Fruit fly (Drosophila melanogaster) whole organism, prepupa: Measurements from ENCODE around the gene CG16852.

Experiments used
- CG10669 ChIP-seq: fragments of 200-800 bp; sonication (Bioruptor generic); optimal IDR thresholded peaks from 3 replicates; lab custom pipeline; 2018; ENCODE audit warnings: missing biosample characterization, mild to moderate bottlenecking, missing genetic modification characterization, moderate library complexity
- CG11294 ChIP-seq: fragments of 200-800 bp; sonication (Bioruptor generic); IDR thresholded peaks from 2 replicates; pipeline ENCODE4 v1.3.6; 2022; ENCODE audit warnings: missing biosample characterization, missing genetic modification characterization
- CG11902 ChIP-seq: fragments of 200-800 bp; sonication (Bioruptor generic); optimal IDR thresholded peaks from 3 replicates; lab custom pipeline; 2016; ENCODE audit warnings: missing biosample characterization, missing genetic modification characterization
- CG15336 ChIP-seq: fragments of 200-800 bp; sonication (Bioruptor generic); IDR thresholded peaks from 2 replicates; pipeline ENCODE4 v1.3.6; 2022; ENCODE audit warnings: missing biosample characterization, missing genetic modification characterization
- CG1621 ChIP-seq: fragments of 200-800 bp; sonication (Bioruptor generic); optimal IDR thresholded peaks from 3 replicates; lab custom pipeline; 2018; ENCODE audit warnings: missing biosample characterization, mild to moderate bottlenecking, missing genetic modification characterization
- CG16779 ChIP-seq: fragments of 200-800 bp; sonication (Bioruptor generic); optimal IDR thresholded peaks from 3 replicates; lab custom pipeline; 2017; ENCODE audit warnings: missing biosample characterization, mild to moderate bottlenecking, missing genetic modification characterization
- CG3032 ChIP-seq: fragments of 200-800 bp; optimal IDR thresholded peaks from 2 replicates; lab custom pipeline; 2019; ENCODE audit warnings: missing biosample characterization, mild to moderate bottlenecking, missing genetic modification characterization, moderate library complexity
- CG31627 ChIP-seq: fragments of 200-800 bp; sonication (Bioruptor generic); optimal IDR thresholded peaks from 3 replicates; lab custom pipeline; 2016; ENCODE audit warnings: missing biosample characterization, missing genetic modification characterization
- CG32006 ChIP-seq: fragments of 200-800 bp; sonication (Bioruptor generic); optimal IDR thresholded peaks from 3 replicates; lab custom pipeline; 2017; ENCODE audit warnings: missing biosample characterization, mild to moderate bottlenecking, missing genetic modification characterization
- CG6163 ChIP-seq: fragments of 200-800 bp; sonication (Bioruptor generic); IDR thresholded peaks from 3 replicates; pipeline ENCODE4 v1.3.6; 2022; ENCODE audit warnings: missing biosample characterization, missing genetic modification characterization
- CG6276 ChIP-seq: fragments of 200-800 bp; sonication (Bioruptor generic); optimal IDR thresholded peaks from 2 replicates; lab custom pipeline; 2017; ENCODE audit warnings: missing biosample characterization, mild to moderate bottlenecking, missing genetic modification characterization
- CG6792 ChIP-seq: fragments of 200-800 bp; sonication (Bioruptor generic); optimal IDR thresholded peaks from 3 replicates; lab custom pipeline; 2016; ENCODE audit warnings: missing biosample characterization, missing genetic modification characterization
- CG6808 ChIP-seq: fragments of 200-800 bp; sonication (Bioruptor generic); optimal IDR thresholded peaks from 3 replicates; lab custom pipeline; 2017; ENCODE audit warnings: missing biosample characterization, missing genetic modification characterization, mild to moderate bottlenecking, moderate library complexity, missing genetic modification reagents
- CG6854 ChIP-seq: fragments of 200-800 bp; sonication (Bioruptor generic); optimal IDR thresholded peaks from 2 replicates; lab custom pipeline; 2017; ENCODE audit warnings: missing biosample characterization, mild to moderate bottlenecking, missing genetic modification characterization
- CG7368 ChIP-seq: fragments of 200-800 bp; sonication (Bioruptor generic); optimal IDR thresholded peaks from 3 replicates; lab custom pipeline; 2016; ENCODE audit warnings: missing biosample characterization, missing genetic modification characterization
- CG8119 ChIP-seq: fragments of 200-800 bp; sonication (Bioruptor generic); IDR thresholded peaks from 3 replicates; pipeline ENCODE4 v1.3.6; 2022; ENCODE audit warnings: missing biosample characterization, missing genetic modification characterization
- CG8319 ChIP-seq: fragments of 200-800 bp; sonication (Bioruptor generic); optimal IDR thresholded peaks from 3 replicates; lab custom pipeline; 2016; ENCODE audit warnings: missing biosample characterization, missing genetic modification characterization
- CG8632 ChIP-seq: fragments of 200-800 bp; sonication (Bioruptor generic); optimal IDR thresholded peaks from 3 replicates; lab custom pipeline; 2016; ENCODE audit warnings: missing biosample characterization, missing genetic modification characterization
- Eip78C ChIP-seq: fragments of 200-800 bp; sonication (Bioruptor generic); peaks from one replicate; lab custom pipeline; 2016; ENCODE audit warnings: missing biosample characterization, missing genetic modification characterization
- Eip93F ChIP-seq: fragments of 200-800 bp; sonication (Bioruptor generic); optimal IDR thresholded peaks from 2 replicates; lab custom pipeline; 2016; ENCODE audit warnings: missing biosample characterization, mild to moderate bottlenecking, missing genetic modification characterization
- Ets21C ChIP-seq: fragments of 200-800 bp; sonication (Bioruptor generic); optimal IDR thresholded peaks from 3 replicates; lab custom pipeline; 2016; ENCODE audit warnings: missing biosample characterization, missing genetic modification characterization
- Ets96B ChIP-seq: fragments of 200-800 bp; optimal IDR thresholded peaks from 2 replicates; lab custom pipeline; 2019; ENCODE audit warnings: missing biosample characterization, mild to moderate bottlenecking, missing genetic modification characterization, moderate library complexity
- Gug ChIP-seq: fragments of 200-800 bp; sonication (Bioruptor generic); IDR thresholded peaks from 2 replicates; pipeline ENCODE4 v1.3.6; 2022; ENCODE audit warnings: missing biosample characterization, missing genetic modification characterization
- Hr39 ChIP-seq: fragments of 200-800 bp; sonication (Bioruptor generic); optimal IDR thresholded peaks from 2 replicates; lab custom pipeline; 2016; ENCODE audit warnings: missing biosample characterization, missing genetic modification characterization
- Lpt ChIP-seq: fragments of 200-800 bp; sonication (Bioruptor generic); optimal IDR thresholded peaks from 3 replicates; lab custom pipeline; 2016; ENCODE audit warnings: missing biosample characterization, missing genetic modification characterization
- Met ChIP-seq: fragments of 200-800 bp; sonication (Bioruptor generic); optimal IDR thresholded peaks from 3 replicates; lab custom pipeline; 2016; ENCODE audit warnings: missing biosample characterization, missing genetic modification characterization
- Smox ChIP-seq: fragments of 200-800 bp; sonication (Bioruptor generic); optimal IDR thresholded peaks from 3 replicates; lab custom pipeline; 2016; ENCODE audit warnings: missing biosample characterization, missing genetic modification characterization
- Sox102F ChIP-seq: fragments of 200-800 bp; sonication (Bioruptor generic); optimal IDR thresholded peaks from 2 replicates; lab custom pipeline; 2016; ENCODE audit warnings: missing biosample characterization, mild to moderate bottlenecking, missing genetic modification characterization
- Sox14 ChIP-seq: fragments of 200-800 bp; sonication (Bioruptor generic); optimal IDR thresholded peaks from 3 replicates; lab custom pipeline; 2016; ENCODE audit warnings: missing biosample characterization, missing genetic modification characterization
- achi ChIP-seq: fragments of 200-800 bp; sonication (Bioruptor generic); optimal IDR thresholded peaks from 3 replicates; lab custom pipeline; 2016; ENCODE audit warnings: missing biosample characterization, missing genetic modification characterization
- acj6 ChIP-seq: fragments of 200-800 bp; sonication (Bioruptor generic); optimal IDR thresholded peaks from 3 replicates; lab custom pipeline; 2016; ENCODE audit warnings: missing biosample characterization, missing genetic modification characterization
- cyc ChIP-seq: fragments of 200-800 bp; sonication (Bioruptor generic); optimal IDR thresholded peaks from 3 replicates; lab custom pipeline; 2016; ENCODE audit warnings: missing biosample characterization, missing genetic modification characterization
- dsx ChIP-seq: fragments of 200-800 bp; optimal IDR thresholded peaks from 3 replicates; lab custom pipeline; 2019; ENCODE audit warnings: missing biosample characterization, mild to moderate bottlenecking, missing genetic modification characterization, moderate library complexity; ENCODE audit not compliant: poor library complexity, severe bottlenecking
- fd85E ChIP-seq: fragments of 200-800 bp; sonication (Bioruptor generic); optimal IDR thresholded peaks from 3 replicates; lab custom pipeline; 2016; ENCODE audit warnings: missing biosample characterization, missing genetic modification characterization
- fkh ChIP-seq: fragments of 200-800 bp; sonication (Bioruptor generic); optimal IDR thresholded peaks from 3 replicates; lab custom pipeline; 2017; ENCODE audit warnings: missing biosample characterization, mild to moderate bottlenecking, missing genetic modification characterization, moderate library complexity
- lz ChIP-seq: fragments of 200-800 bp; sonication (Bioruptor generic); optimal IDR thresholded peaks from 3 replicates; lab custom pipeline; 2016; ENCODE audit warnings: missing biosample characterization, missing genetic modification characterization
- net ChIP-seq: fragments of 200-800 bp; sonication (Bioruptor generic); optimal IDR thresholded peaks from 3 replicates; lab custom pipeline; 2016; ENCODE audit warnings: missing biosample characterization, missing genetic modification characterization
- pdm3 ChIP-seq: fragments of 200-800 bp; sonication (Bioruptor generic); optimal IDR thresholded peaks from 3 replicates; lab custom pipeline; 2016; ENCODE audit warnings: missing biosample characterization, missing genetic modification characterization
- spab ChIP-seq: fragments of 200-800 bp; sonication (Bioruptor generic); optimal IDR thresholded peaks from 2 replicates; lab custom pipeline; 2017; ENCODE audit warnings: missing biosample characterization, mild to moderate bottlenecking, missing genetic modification characterization, missing genetic modification reagents
- ss ChIP-seq, 2 experiments: fragments of 200-800 bp; sonication (Bioruptor generic); optimal IDR thresholded peaks; 2 replicates in 1 of 2; 3 replicates in 1 of 2; lab custom pipeline; 2017 to 2018; ENCODE audit warnings: mild to moderate bottlenecking in 2 of 2, missing biosample characterization in 2 of 2, missing genetic modification characterization in 2 of 2, moderate library complexity in 1 of 2
- svp ChIP-seq: fragments of 200-800 bp; sonication (Bioruptor generic); peaks from one replicate; lab custom pipeline; 2016; ENCODE audit warnings: missing biosample characterization, missing genetic modification characterization
- topi ChIP-seq: fragments of 200-800 bp; sonication (Bioruptor generic); optimal IDR thresholded peaks from 3 replicates; lab custom pipeline; 2016; ENCODE audit warnings: missing biosample characterization, missing genetic modification characterization
- vri ChIP-seq: fragments of 200-800 bp; sonication (Bioruptor generic); optimal IDR thresholded peaks from 3 replicates; lab custom pipeline; 2016; ENCODE audit warnings: missing biosample characterization, mild to moderate bottlenecking, missing genetic modification characterization

CG16852 gene

DNA sequence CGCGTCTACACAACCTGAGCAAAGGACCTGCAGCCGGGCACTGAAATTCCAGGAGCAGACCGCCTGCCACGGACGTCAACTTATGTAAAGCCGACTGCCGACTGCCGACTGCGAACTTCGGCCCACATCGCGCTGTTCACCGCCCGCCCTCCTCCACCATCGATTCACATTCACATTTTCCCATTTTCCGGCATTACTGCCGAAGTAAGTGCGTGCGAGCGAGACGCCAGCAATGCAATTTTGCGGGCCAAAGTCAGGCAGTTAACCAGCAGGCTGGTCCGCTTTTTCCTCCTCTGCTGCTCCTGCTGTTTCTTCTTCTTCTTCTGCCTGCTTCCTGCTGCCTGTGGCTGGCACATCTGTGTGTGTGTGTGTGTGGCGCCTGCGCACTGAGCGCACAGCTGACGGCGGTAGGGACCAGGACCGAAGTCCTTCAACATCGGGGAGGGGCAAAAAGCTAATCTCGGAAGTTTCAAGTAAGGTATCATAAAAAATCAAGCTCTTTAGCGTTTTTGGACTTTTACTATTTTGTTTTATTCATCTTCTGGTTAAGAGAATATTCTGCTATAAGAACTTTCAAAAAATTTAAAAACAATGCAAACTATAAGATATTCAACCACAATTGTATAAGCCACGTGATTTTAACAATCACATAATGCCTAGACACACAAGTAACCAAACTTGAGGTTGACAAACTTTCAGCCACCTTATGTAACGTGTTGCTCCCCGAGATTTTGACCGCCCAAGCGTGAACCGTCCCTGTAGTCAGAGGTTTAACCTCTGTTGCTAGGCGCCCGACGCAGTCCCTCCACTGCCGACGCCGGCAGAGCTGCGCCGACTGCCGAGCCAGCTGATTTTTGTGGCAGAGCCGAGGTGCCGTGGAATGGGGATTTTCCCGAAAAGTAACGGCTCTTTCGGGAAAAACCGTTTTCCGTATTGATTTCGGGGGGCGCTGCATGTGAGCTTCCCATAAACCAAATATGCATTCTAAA, 7.5 kb downstream of the CG16852 start (continued):
- TF ChIP-seq Gug (GFP tag; lab: Robert Waterston, UW), result no peak
- TF ChIP-seq CG8319, result peak; percentile 66
- no peak for TF ChIP-seq fd85E (GFP tag; lab: Kevin White, UChicago)
- TF ChIP-seq CG6276 (GFP tag; lab: Kevin White, UChicago), result peak; percentile 65
- peak; percentile 79 for TF ChIP-seq Sox102F (GFP tag; lab: Kevin White, UChicago)
- peak; percentile 67 for TF ChIP-seq Ets96B (tag; lab: Kevin White, UChicago)
- peak; percentile 16 for TF ChIP-seq CG1621 (tag; lab: Kevin White, UChicago)
- TF ChIP-seq net, result peak; percentile 55
- peak; percentile 45; the same call in 1 of the 2 replicates for TF ChIP-seq CG11294 (GFP tag; lab: Robert Waterston, UW)
- TF ChIP-seq topi (GFP tag; lab: Kevin White, UChicago), result peak; percentile 86
- peak; percentile 85 for TF ChIP-seq CG6808
- peak; percentile 84 for TF ChIP-seq CG31627 (GFP tag; lab: Kevin White, UChicago)
- no peak for TF ChIP-seq CG15336
- peak; percentile 76 for TF ChIP-seq acj6 (GFP tag; lab: Kevin White, UChicago)
- peak; percentile 45 for TF ChIP-seq CG7368
- TF ChIP-seq dsx (GFP tag; lab: Kevin White, UChicago), result peak; percentile 52
- TF ChIP-seq achi (GFP tag; lab: Kevin White, UChicago), result peak; percentile 80
- TF ChIP-seq Lpt (GFP tag; lab: Kevin White, UChicago), result no peak
- TF ChIP-seq Ets21C (GFP tag; lab: Kevin White, UChicago), result peak; percentile 83
- peak; percentile 64 for TF ChIP-seq CG8632
- peak; percentile 77 for TF ChIP-seq CG10669 (GFP tag; lab: Kevin White, UChicago)
- TF ChIP-seq ss (GFP tag; optimal IDR thresholded peaks at IDR 0.05; lab: Kevin White, UChicago), result peak; percentile 54 to 72
- TF ChIP-seq Sox14, result peak; percentile 84
- TF ChIP-seq CG16779 (tag; lab: Kevin White, UChicago), result peak; percentile 41
- peak; percentile 82 for TF ChIP-seq Smox (GFP tag; lab: Kevin White, UChicago)
- TF ChIP-seq Hr39 (GFP tag; lab: Kevin White, UChicago), result peak; percentile 88
- peak; percentile 41 for TF ChIP-seq vri (GFP tag; lab: Kevin White, UChicago)
- peak; percentile 82 for TF ChIP-seq CG32006 (GFP tag; lab: Kevin White, UChicago)
- TF ChIP-seq CG8119 (GFP tag; lab: Robert Waterston, UW), result no peak; the same call in 1 of the 3 replicates
- peak; percentile 85 for TF ChIP-seq lz
- peak; percentile 85 for TF ChIP-seq cyc (GFP tag; lab: Kevin White, UChicago)
- no peak for TF ChIP-seq fkh
- TF ChIP-seq CG3032 (tag; lab: Kevin White, UChicago), result peak; percentile 81

DNA sequence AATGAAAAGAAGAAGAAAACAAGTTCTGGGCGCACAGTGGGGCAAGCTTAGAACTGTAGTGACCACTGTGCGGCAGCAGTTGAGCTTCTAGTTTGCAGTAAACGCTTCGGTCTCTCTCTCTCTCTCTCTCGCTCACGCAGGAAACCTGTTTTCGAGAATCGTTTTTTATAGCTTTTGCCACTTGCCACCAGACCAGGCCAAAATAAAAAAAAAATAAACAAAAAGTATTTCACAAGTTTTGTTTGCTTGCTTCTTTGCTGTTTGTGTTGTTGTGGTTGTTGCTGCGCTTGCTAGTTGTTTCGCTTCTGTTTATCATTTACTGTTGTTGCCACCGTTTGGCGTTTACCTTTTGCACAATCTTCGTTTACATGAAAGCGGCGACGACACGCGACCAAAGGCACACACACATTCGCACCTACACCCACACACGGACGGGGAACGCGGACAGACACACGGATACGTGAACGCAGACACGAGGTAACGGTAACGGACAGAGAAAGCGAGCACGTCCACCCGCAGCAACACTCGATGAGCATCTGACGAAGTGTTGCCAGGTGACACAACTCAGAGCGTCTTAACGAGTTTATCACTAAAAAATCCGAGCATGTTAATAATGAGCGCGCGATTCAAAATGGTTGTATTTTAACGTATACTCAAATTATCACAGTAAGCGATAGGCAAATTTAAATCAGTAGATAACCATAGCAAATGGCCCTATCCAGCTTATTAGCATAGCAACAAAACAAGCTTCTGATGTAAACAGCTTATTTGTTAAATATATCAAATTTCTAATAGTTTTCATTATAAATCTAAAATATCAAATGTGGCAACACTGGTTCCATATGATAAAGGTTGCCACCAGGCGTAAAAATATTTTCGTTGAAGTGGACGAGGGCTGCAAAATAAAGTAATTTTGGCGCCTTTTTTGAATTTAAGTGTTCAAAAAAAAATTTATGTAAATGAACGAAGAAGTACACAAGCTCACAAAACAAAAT, 8.5 kb downstream of the CG16852 start, which contains the start of gene B4:
B4 (minus strand) TSS at position 543 of the 995 bp plus-strand sequence.
- TF ChIP-seq CG11902 (GFP tag; lab: Kevin White, UChicago) (no peak), achi (GFP tag; lab: Kevin White, UChicago) (no peak), CG15336 (peak; percentile 49; the same call in 1 of the 2 replicates), Sox14 (no peak), Smox (GFP tag; lab: Kevin White, UChicago) (no peak), Hr39 (GFP tag; lab: Kevin White, UChicago) (peak; percentile 22), lz (peak; percentile 17), CG16779 (tag; lab: Kevin White, UChicago) (peak; percentile 60), CG6792 (GFP tag; lab: Kevin White, UChicago) (no peak), Sox102F (GFP tag; lab: Kevin White, UChicago) (no peak), Met (GFP tag; lab: Kevin White, UChicago) (no peak), vri (GFP tag; lab: Kevin White, UChicago) (peak; percentile 22), CG6854 (GFP tag; lab: Kevin White, UChicago) (peak; percentile 59), Eip93F (GFP tag; lab: Kevin White, UChicago) (peak; percentile 7), pdm3 (no peak), CG32006 (GFP tag; lab: Kevin White, UChicago) (peak; percentile 22), svp (GFP tag; lab: Kevin White, UChicago) (peak; percentile 55), Eip78C (GFP tag; lab: Kevin White, UChicago) (peak; percentile 79), Ets21C (GFP tag; lab: Kevin White, UChicago) (no peak), Ets96B (tag; lab: Kevin White, UChicago) (peak; percentile 46), CG6163 (peak; percentile 57; the same call in 2 of the 3 replicates), CG31627 (GFP tag; lab: Kevin White, UChicago) (peak; percentile 11), fkh (peak; percentile 92), CG8632 (no peak), spab (GFP tag; lab: Kevin White, UChicago) (peak; percentile 54)
